Worm (Caenorhabditis elegans) whole organism, L2 larva: ENCODE results near the gene F59B10.2.

Source experiments
- R02D3.7 ChIP-seq: fragments of 150-350 bp; optimal IDR thresholded peaks from 2 replicates; lab custom pipeline; 2014; ENCODE audit warnings: missing biosample characterization, missing genetic modification characterization
- ceh-16 ChIP-seq: fragments of 150-350 bp; optimal IDR thresholded peaks from 2 replicates; lab custom pipeline; 2014; ENCODE audit warnings: missing biosample characterization, missing genetic modification characterization
- lsy-2 ChIP-seq, 2 experiments: fragments of 150-350 bp in 1 of 2; sonication (generic microtip) in 1 of 2; optimal IDR thresholded peaks; 2 replicates each; lab custom pipeline; 2014 to 2017; ENCODE audit warnings: missing biosample characterization in 2 of 2, missing genetic modification characterization in 2 of 2
- nhr-77 ChIP-seq: fragments of 150-350 bp; optimal IDR thresholded peaks from 2 replicates; lab custom pipeline; 2014; ENCODE audit warnings: missing biosample characterization, missing genetic modification characterization
- skn-1 ChIP-seq: sonication (generic microtip); optimal IDR thresholded peaks from 2 replicates; lab custom pipeline; 2017; ENCODE audit warnings: missing biosample characterization, missing genetic modification characterization
- unc-62 ChIP-seq: fragments of 150-350 bp; optimal IDR thresholded peaks from 2 replicates; lab custom pipeline; 2014; ENCODE audit warnings: missing biosample characterization, missing genetic modification reagents, missing genetic modification characterization
- zag-1 ChIP-seq: fragments of 150-350 bp; optimal IDR thresholded peaks from 2 replicates; lab custom pipeline; 2014; ENCODE audit warnings: missing biosample characterization, missing genetic modification characterization
- ztf-1 ChIP-seq: fragments of 200-800 bp; sonication (Bioruptor generic); conservative IDR thresholded peaks from 2 replicates; pipeline ENCODE4 v1.3.6; 2022; ENCODE audit warnings: missing genetic modification characterization, missing compliant biosample characterization

ce11 chrII:10471790-10472189 lies 37.9 kb downstream of the F59B10.2 start, which contains the start of gene ZK666.2:
- TF ChIP-seq unc-62 (GFP tag; lab: Kevin White, UChicago) (no peak), lsy-2 (tag; optimal IDR thresholded peaks at IDR 0.05; lab: Kevin White, UChicago) (no peak), skn-1 (tag; lab: Kevin White, UChicago) (no peak), ztf-1 (GFP tag; lab: Robert Waterston, UW) (no peak), nhr-77 (tag; lab: Kevin White, UChicago) (no peak), zag-1 (tag; lab: Kevin White, UChicago) (no peak), R02D3.7 (tag; lab: Kevin White, UChicago) (no peak), ceh-16 (tag; lab: Kevin White, UChicago) (no peak)
